Fruit fly (Drosophila melanogaster) whole organism: ENCODE measurements around the gene CG13692.

ENCODE experiments used
- CG8478 ChIP-seq: fragments of >200 bp; optimal IDR thresholded peaks from 2 replicates; lab custom pipeline; 2018; ENCODE audit warnings: inconsistent platforms
- Dll ChIP-seq: fragments of >200 bp; optimal IDR thresholded peaks from 2 replicates; lab custom pipeline; 2017
- EcR ChIP-seq, 2 experiments: fragments of >200 bp; optimal IDR thresholded peaks; 2 replicates each; lab custom pipeline; 2017; ENCODE audit warnings: missing biosample characterization in 2 of 2, missing genetic modification characterization in 2 of 2, missing genetic modification reagents in 2 of 2
- pan ChIP-seq: fragments of >200 bp; optimal IDR thresholded peaks from 2 replicates; lab custom pipeline; 2017
- psq ChIP-seq: fragments of >200 bp; optimal IDR thresholded peaks from 2 replicates; lab custom pipeline; 2017
- usp ChIP-seq: fragments of >200 bp; optimal IDR thresholded peaks from 2 replicates; lab custom pipeline; 2017; ENCODE audit warnings: missing biosample characterization, missing genetic modification characterization, mixed read lengths

CG13692 gene

dm6 chr2L:430820-431628, 9.5 kb downstream of the CG13692 start, which contains the start of gene ex:
ex (plus strand) TSS chr2L:431227.
- TF ChIP-seq CG8478 (lab: Kevin White, UChicago): no peak
- no peak for TF ChIP-seq EcR (GFP tag; optimal IDR thresholded peaks at IDR 0.05; lab: Kevin White, UChicago)
- TF ChIP-seq psq (lab: Kevin White, UChicago): no peak
- no peak for TF ChIP-seq pan (lab: Kevin White, UChicago)
- TF ChIP-seq usp (GFP tag; lab: Kevin White, UChicago): no peak
- TF ChIP-seq Dll (lab: Kevin White, UChicago): no peak

dm6 chr2L:431629-431984, 10.0 kb downstream of the CG13692 start:
- TF ChIP-seq Dll (lab: Kevin White, UChicago): no peak
- TF ChIP-seq psq (lab: Kevin White, UChicago): no peak
- no peak for TF ChIP-seq usp (GFP tag; lab: Kevin White, UChicago)
- no peak for TF ChIP-seq CG8478 (lab: Kevin White, UChicago)
- TF ChIP-seq pan (lab: Kevin White, UChicago): no peak
- no peak for TF ChIP-seq EcR (GFP tag; optimal IDR thresholded peaks at IDR 0.05; lab: Kevin White, UChicago)

DNA sequence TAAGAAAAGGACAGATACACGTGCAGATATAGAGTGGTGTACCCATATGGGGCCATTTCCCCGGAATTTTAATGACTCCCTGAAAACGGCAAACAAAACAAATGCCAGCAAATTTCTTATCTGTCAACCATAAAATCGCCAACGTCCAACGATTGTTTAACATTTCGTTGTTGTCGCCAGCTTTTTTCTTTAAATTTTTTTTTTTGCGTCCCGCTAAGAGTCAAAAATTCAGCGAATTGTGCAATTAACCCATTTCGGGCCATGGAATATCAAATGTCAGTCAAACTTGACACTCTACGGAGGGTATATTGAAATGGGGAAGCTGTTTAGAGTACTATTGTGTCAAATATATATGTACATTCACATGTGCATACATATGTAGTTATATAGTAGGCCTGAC, 10.5 kb downstream of the CG13692 start:
- TF ChIP-seq CG8478 (lab: Kevin White, UChicago): no peak
- no peak for TF ChIP-seq Dll (lab: Kevin White, UChicago)
- TF ChIP-seq EcR (GFP tag; optimal IDR thresholded peaks at IDR 0.05; lab: Kevin White, UChicago): no peak
- TF ChIP-seq psq (lab: Kevin White, UChicago): no peak
- no peak for TF ChIP-seq usp (GFP tag; lab: Kevin White, UChicago)
- TF ChIP-seq pan (lab: Kevin White, UChicago): no peak

dm6 chr2L:434439-434838, 12.9 kb downstream of the CG13692 start:
- TF ChIP-seq EcR (GFP tag; optimal IDR thresholded peaks at IDR 0.05; lab: Kevin White, UChicago): no peak
- no peak for TF ChIP-seq usp (GFP tag; lab: Kevin White, UChicago)
- TF ChIP-seq pan (lab: Kevin White, UChicago): no peak

- TF ChIP-seq EcR (GFP tag; optimal IDR thresholded peaks at IDR 0.05; lab: Kevin White, UChicago) (no peak), usp (GFP tag; lab: Kevin White, UChicago) (no peak), CG8478 (lab: Kevin White, UChicago) (no peak), psq (lab: Kevin White, UChicago) (no peak), Dll (lab: Kevin White, UChicago) (no peak), pan (lab: Kevin White, UChicago) (no peak)
These were observed 13.8 kb downstream of the CG13692 start for dm6 chr2L:435311-435806.

dm6 chr2L:437498-437897, 15.9 kb downstream of the CG13692 start:
- no peak for TF ChIP-seq Dll (lab: Kevin White, UChicago)
- no peak for TF ChIP-seq usp (GFP tag; lab: Kevin White, UChicago)
- TF ChIP-seq EcR (GFP tag; optimal IDR thresholded peaks at IDR 0.05; lab: Kevin White, UChicago): no peak
- no peak for TF ChIP-seq psq (lab: Kevin White, UChicago)

DNA sequence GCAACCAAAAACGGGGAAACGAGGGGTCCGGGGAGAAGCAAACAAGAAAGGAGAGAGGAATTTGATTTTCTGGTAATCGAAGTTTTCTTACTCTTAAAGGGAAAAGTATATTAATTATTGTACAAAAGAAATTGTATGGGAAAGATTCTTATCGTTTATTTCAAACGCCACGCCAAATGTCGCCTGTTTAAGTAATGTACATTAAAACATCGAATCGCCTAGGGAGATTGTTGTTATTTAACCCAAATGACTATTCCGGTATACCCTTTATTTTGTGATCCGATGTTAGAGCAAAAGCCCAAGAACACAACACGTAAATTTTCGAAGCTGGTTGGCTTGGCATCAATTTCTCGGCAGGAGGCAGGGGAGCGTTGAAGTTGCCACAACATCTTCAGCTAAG, 17.8 kb downstream of the CG13692 start:
- TF ChIP-seq CG8478 (lab: Kevin White, UChicago): no peak
- no peak for TF ChIP-seq pan (lab: Kevin White, UChicago)

- TF ChIP-seq EcR (GFP tag; optimal IDR thresholded peaks at IDR 0.05; lab: Kevin White, UChicago): no peak
- peak; percentile 81 for TF ChIP-seq pan (lab: Kevin White, UChicago)
These were observed 19.3 kb downstream of the CG13692 start for dm6 chr2L:440638-441454.

- TF ChIP-seq Dll (lab: Kevin White, UChicago) (peak; percentile 29), CG8478 (lab: Kevin White, UChicago) (no peak)
These were observed 19.8 kb downstream of the CG13692 start for dm6 chr2L:441455-441730.

DNA sequence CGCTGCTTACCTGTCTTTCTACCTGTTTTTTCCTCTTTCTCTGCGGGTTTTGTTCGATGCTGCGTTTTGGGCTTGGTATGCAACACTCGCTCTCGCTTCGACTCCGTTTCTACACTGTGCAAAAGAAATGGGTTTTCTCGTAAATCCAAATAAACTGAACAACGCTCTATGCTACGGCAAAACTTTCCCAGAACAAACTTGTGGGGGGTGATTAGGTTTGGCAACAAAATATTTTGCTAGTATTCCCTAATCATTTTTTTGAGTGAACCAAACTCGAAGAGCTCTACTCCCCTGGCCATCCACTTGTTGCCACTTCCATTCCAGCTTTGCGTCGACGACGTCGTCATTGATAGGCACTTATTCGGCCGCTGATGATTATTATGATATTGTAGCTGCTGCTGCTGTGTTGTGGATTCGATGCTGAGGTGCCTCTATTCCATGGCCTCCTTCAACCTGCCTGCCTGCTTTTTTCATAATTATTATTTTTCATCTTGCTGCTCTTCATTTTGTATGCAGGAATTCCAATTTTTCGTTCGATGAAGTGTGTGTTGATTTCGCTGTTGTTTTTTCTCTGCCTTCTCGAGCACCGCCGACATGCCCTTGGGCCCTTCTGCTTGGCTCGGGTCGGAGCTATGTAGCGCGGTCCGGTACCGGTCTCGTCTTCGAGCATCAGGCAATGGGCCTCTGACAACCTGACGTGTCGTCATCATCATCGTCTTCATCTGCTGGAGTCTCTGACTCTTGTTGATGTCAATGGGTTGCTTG, 20.5 kb downstream of the CG13692 start:
- TF ChIP-seq psq (lab: Kevin White, UChicago) (no peak), CG8478 (lab: Kevin White, UChicago) (no peak), usp (GFP tag; lab: Kevin White, UChicago) (no peak), Dll (lab: Kevin White, UChicago) (no peak), EcR (GFP tag; optimal IDR thresholded peaks at IDR 0.05; lab: Kevin White, UChicago) (no peak), pan (lab: Kevin White, UChicago) (no peak)

DNA sequence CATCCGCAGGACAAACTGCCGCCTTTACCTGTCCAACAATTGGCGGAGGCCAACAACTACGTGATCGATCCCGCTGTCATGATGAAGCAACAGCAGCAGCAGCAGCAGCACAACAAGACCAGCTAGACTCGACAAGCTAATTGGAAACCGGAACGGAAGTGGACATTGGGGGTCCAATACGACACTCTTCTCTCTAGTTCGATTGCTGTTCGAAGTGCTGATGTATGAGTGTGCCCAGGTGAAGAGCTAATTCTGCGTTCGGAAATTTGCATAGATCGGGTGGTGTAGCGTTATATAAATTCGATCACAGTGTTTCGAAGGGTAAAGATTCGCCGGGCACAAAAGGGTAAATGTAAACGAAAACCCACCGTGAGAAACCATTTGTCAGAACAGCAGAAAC, 25.6 kb downstream of the CG13692 start:
- TF ChIP-seq Dll (lab: Kevin White, UChicago): no peak
- no peak for TF ChIP-seq psq (lab: Kevin White, UChicago)
- TF ChIP-seq CG8478 (lab: Kevin White, UChicago): no peak
- TF ChIP-seq EcR (GFP tag; optimal IDR thresholded peaks at IDR 0.05; lab: Kevin White, UChicago): no peak
- TF ChIP-seq usp (GFP tag; lab: Kevin White, UChicago): no peak
- TF ChIP-seq pan (lab: Kevin White, UChicago): no peak
